Fruit fly (Drosophila melanogaster): ENCODE results near the gene CG5273.

DNA sequence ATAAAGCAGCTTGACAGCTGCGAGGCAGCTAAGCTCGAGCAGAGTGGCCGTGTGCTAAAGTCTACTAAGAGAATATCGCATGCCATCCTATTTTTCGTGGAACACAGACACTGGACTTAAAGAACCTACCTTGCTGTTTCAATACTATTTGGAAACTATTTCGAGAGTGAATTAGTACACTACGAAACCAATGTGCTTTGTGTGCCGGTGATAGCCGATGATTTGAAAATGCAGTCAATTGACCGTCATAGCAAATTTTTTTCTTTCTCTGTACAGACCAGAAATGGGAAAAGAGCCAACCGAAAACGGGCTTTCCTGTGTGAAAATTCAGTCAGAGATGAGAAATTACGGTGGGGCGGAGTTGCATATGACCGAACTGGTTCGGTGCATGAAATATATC is 44.0 kb upstream of the CG5273 start:
- no peak for TF ChIP-seq Ets21C (GFP tag; optimal IDR thresholded peaks at IDR 0.05)
- TF ChIP-seq pdm3 (GFP tag; optimal IDR thresholded peaks at IDR 0.05), result no peak
- no peak for TF ChIP-seq lz (GFP tag; optimal IDR thresholded peaks at IDR 0.05)
- no peak for TF ChIP-seq Hr39 (GFP tag; optimal IDR thresholded peaks at IDR 0.05)
- TF ChIP-seq Eip78C (GFP tag), result peak; percentile 68
